Worm (Caenorhabditis elegans) whole organism, young adult: ENCODE data around the gene C35D10.5.

Source experiments
- egl-44 ChIP-seq: fragments of 200-800 bp; sonication (Bioruptor generic); IDR thresholded peaks from 2 replicates; pipeline ENCODE4 v1.3.6; 2022; ENCODE audit warnings: missing genetic modification reagents, missing genetic modification characterization, missing compliant biosample characterization
- egrh-3 ChIP-seq: fragments of 200-800 bp; sonication (Bioruptor generic); IDR thresholded peaks from 2 replicates; pipeline ENCODE4 v1.3.6; 2022; ENCODE audit warnings: missing genetic modification reagents, missing genetic modification characterization, missing compliant biosample characterization
- madf-6 ChIP-seq: fragments of 200-800 bp; sonication (Bioruptor generic); IDR thresholded peaks from 2 replicates; pipeline ENCODE4 v1.3.6; 2022; ENCODE audit warnings: missing genetic modification reagents, missing genetic modification characterization, missing compliant biosample characterization
- nfya-2 ChIP-seq: fragments of 200-800 bp; sonication (Bioruptor generic); IDR thresholded peaks from 2 replicates; pipeline ENCODE4 v1.3.6; 2022; ENCODE audit warnings: missing genetic modification reagents, missing genetic modification characterization, missing compliant biosample characterization
- pha-4 ChIP-seq: fragments of 150-350 bp; sonication (generic microtip); optimal IDR thresholded peaks from 2 replicates; lab custom pipeline; 2014; ENCODE audit warnings: missing biosample characterization, missing genetic modification reagents, missing genetic modification characterization
- unc-62 ChIP-seq: fragments of 150-350 bp; optimal IDR thresholded peaks from 2 replicates; lab custom pipeline; 2014; ENCODE audit warnings: missing biosample characterization, missing genetic modification reagents, missing genetic modification characterization

- TF ChIP-seq egl-44 (GFP tag; lab: Robert Waterston, UW): no peak
- no peak for TF ChIP-seq madf-6
- TF ChIP-seq unc-62: no peak
- no peak for TF ChIP-seq pha-4 (tag; lab: Kevin White, UChicago)
- no peak for TF ChIP-seq egrh-3 (GFP tag; lab: Robert Waterston, UW)
- no peak for TF ChIP-seq nfya-2 (GFP tag; lab: Robert Waterston, UW)
Observed at ce11 chrIII:4873395-4873794, 11.2 kb downstream of the C35D10.5 start.
